Fruit fly (Drosophila melanogaster) whole organism, embryonic: ENCODE measurements around the gene Cortactin.

Source experiments
- Atf-2 ChIP-seq: fragments of 200-800 bp; sonication (Bioruptor generic); optimal IDR thresholded peaks from 2 replicates; lab custom pipeline; 2016; ENCODE audit warnings: missing biosample characterization, missing genetic modification characterization
- B-H2 ChIP-seq: fragments of 200-800 bp; sonication (Bioruptor generic); optimal IDR thresholded peaks from 2 replicates; lab custom pipeline; 2018; ENCODE audit warnings: missing biosample characterization, mild to moderate bottlenecking, missing genetic modification characterization
- Bdp1 ChIP-seq: fragments of 200-800 bp; sonication (Bioruptor generic); optimal IDR thresholded peaks from 3 replicates; lab custom pipeline; 2016; ENCODE audit warnings: missing biosample characterization, missing genetic modification characterization
- BtbVII ChIP-seq: fragments of 200-800 bp; sonication (Bioruptor generic); optimal IDR thresholded peaks from 3 replicates; lab custom pipeline; 2017; ENCODE audit warnings: missing biosample characterization, mild to moderate bottlenecking, missing genetic modification characterization
- CG14441 ChIP-seq: fragments of 200-800 bp; sonication (Bioruptor generic); IDR thresholded peaks from 2 replicates; pipeline ENCODE4 v1.3.6; 2022; ENCODE audit warnings: missing biosample characterization, missing genetic modification characterization
- CG16813 ChIP-seq: fragments of 200-800 bp; sonication (Bioruptor generic); IDR thresholded peaks from 3 replicates; pipeline ENCODE4 v1.3.6; 2022; ENCODE audit warnings: missing biosample characterization, missing genetic modification characterization; ENCODE audit not compliant: partially characterized antibody
- CG17359 ChIP-seq: fragments of 200-800 bp; sonication (Bioruptor generic); optimal IDR thresholded peaks from 3 replicates; lab custom pipeline; 2018; ENCODE audit warnings: missing biosample characterization, mild to moderate bottlenecking, missing genetic modification characterization, moderate library complexity
- CG17829 ChIP-seq: fragments of 200-800 bp; optimal IDR thresholded peaks from 2 replicates; lab custom pipeline; 2019; ENCODE audit warnings: missing biosample characterization, mild to moderate bottlenecking, missing genetic modification characterization, moderate library complexity
- CG18262 ChIP-seq: fragments of 200-800 bp; optimal IDR thresholded peaks from 3 replicates; lab custom pipeline; 2019; ENCODE audit warnings: missing biosample characterization, mild to moderate bottlenecking, missing genetic modification characterization, moderate library complexity
- CG18599 ChIP-seq: fragments of 200-800 bp; sonication (Bioruptor generic); optimal IDR thresholded peaks from 3 replicates; lab custom pipeline; 2017; ENCODE audit warnings: missing biosample characterization, missing genetic modification characterization, mild to moderate bottlenecking, moderate library complexity, missing genetic modification reagents
- CG31224 ChIP-seq: fragments of 200-800 bp; sonication (Bioruptor generic); IDR thresholded peaks from 2 replicates; pipeline ENCODE4 v1.3.6; 2022; ENCODE audit warnings: missing biosample characterization, missing genetic modification characterization
- CG3995 ChIP-seq: fragments of 200-800 bp; sonication (Bioruptor generic); optimal IDR thresholded peaks from 3 replicates; lab custom pipeline; 2016; ENCODE audit warnings: missing biosample characterization, missing genetic modification characterization
- CG4820 ChIP-seq: fragments of 200-800 bp; sonication (Bioruptor generic); optimal IDR thresholded peaks from 3 replicates; lab custom pipeline; 2016; ENCODE audit warnings: missing biosample characterization, missing genetic modification characterization
- CG4854 ChIP-seq: fragments of 200-800 bp; sonication (Bioruptor generic); optimal IDR thresholded peaks from 2 replicates; lab custom pipeline; 2016; ENCODE audit warnings: missing biosample characterization, missing genetic modification characterization, inconsistent platforms
- CG5245 ChIP-seq: fragments of 200-800 bp; sonication (Bioruptor generic); optimal IDR thresholded peaks from 3 replicates; lab custom pipeline; 2016; ENCODE audit warnings: missing biosample characterization, missing genetic modification characterization
- CG7963 ChIP-seq: fragments of 200-800 bp; sonication (Bioruptor generic); IDR thresholded peaks from 3 replicates; pipeline ENCODE4 v1.3.6; 2022; ENCODE audit warnings: missing biosample characterization, missing genetic modification characterization; ENCODE audit not compliant: partially characterized antibody
- D19A ChIP-seq: fragments of 200-800 bp; optimal IDR thresholded peaks from 3 replicates; lab custom pipeline; 2019; ENCODE audit warnings: missing biosample characterization, mild to moderate bottlenecking, missing genetic modification characterization, moderate library complexity
- Dbx ChIP-seq: fragments of 200-800 bp; sonication (Bioruptor generic); IDR thresholded peaks from 3 replicates; pipeline ENCODE4 v1.3.6; 2022; ENCODE audit warnings: missing biosample characterization, missing genetic modification characterization
- ERR ChIP-seq: fragments of 200-800 bp; sonication (Bioruptor generic); optimal IDR thresholded peaks from 2 replicates; lab custom pipeline; 2016; ENCODE audit warnings: missing biosample characterization, missing genetic modification characterization
- HLHmδ ChIP-seq: fragments of 200-800 bp; sonication (Bioruptor generic); optimal IDR thresholded peaks from 2 replicates; lab custom pipeline; 2018; ENCODE audit warnings: missing biosample characterization, mild to moderate bottlenecking, missing genetic modification characterization, moderate library complexity
- Hr3 ChIP-seq: fragments of 200-800 bp; sonication (Bioruptor generic); optimal IDR thresholded peaks from 3 replicates; lab custom pipeline; 2016; ENCODE audit warnings: missing biosample characterization, missing genetic modification characterization
- Lim3 ChIP-seq: fragments of 200-800 bp; sonication (Bioruptor generic); IDR thresholded peaks from 2 replicates; pipeline ENCODE4 v1.3.6; 2022; ENCODE audit warnings: missing biosample characterization, missing genetic modification characterization
- Mrtf ChIP-seq: fragments of 200-800 bp; sonication (Bioruptor generic); IDR thresholded peaks from 3 replicates; pipeline ENCODE4 v1.3.6; 2022; ENCODE audit warnings: missing biosample characterization, missing genetic modification characterization
- NC2β ChIP-seq: fragments of 200-800 bp; sonication (Bioruptor generic); optimal IDR thresholded peaks from 2 replicates; lab custom pipeline; 2016; ENCODE audit warnings: missing biosample characterization, missing genetic modification characterization
- NFAT ChIP-seq: fragments of 200-800 bp; sonication (Bioruptor generic); IDR thresholded peaks from 2 replicates; pipeline ENCODE4 v1.3.6; 2022; ENCODE audit warnings: missing biosample characterization, missing genetic modification characterization
- Opbp ChIP-seq: fragments of 200-800 bp; sonication (Bioruptor generic); IDR thresholded peaks from 3 replicates; pipeline ENCODE4 v1.3.6; 2022; ENCODE audit warnings: missing biosample characterization, missing genetic modification characterization; ENCODE audit not compliant: partially characterized antibody
- Sox102F ChIP-seq: fragments of 200-800 bp; sonication (Bioruptor generic); optimal IDR thresholded peaks from 2 replicates; lab custom pipeline; 2018; ENCODE audit warnings: missing biosample characterization, mild to moderate bottlenecking, missing genetic modification characterization, moderate library complexity
- Xbp1 ChIP-seq: fragments of 200-800 bp; sonication (Bioruptor generic); optimal IDR thresholded peaks from 3 replicates; lab custom pipeline; 2016; ENCODE audit warnings: missing biosample characterization, mild to moderate bottlenecking, missing genetic modification characterization
- bbx ChIP-seq: fragments of 200-800 bp; sonication (Bioruptor generic); IDR thresholded peaks from 2 replicates; pipeline ENCODE4 v1.3.6; 2022; ENCODE audit warnings: missing biosample characterization, missing genetic modification characterization; ENCODE audit not compliant: partially characterized antibody
- ewg ChIP-seq: fragments of 200-800 bp; sonication (Bioruptor generic); optimal IDR thresholded peaks from 3 replicates; lab custom pipeline; 2017; ENCODE audit warnings: mild to moderate bottlenecking, missing biosample characterization, missing genetic modification reagents, missing genetic modification characterization
- fd64A ChIP-seq: fragments of 200-800 bp; sonication (Bioruptor generic); optimal IDR thresholded peaks from 3 replicates; lab custom pipeline; 2018; ENCODE audit warnings: missing biosample characterization, mild to moderate bottlenecking, missing genetic modification characterization
- gfzf ChIP-seq: fragments of 200-800 bp; sonication (Bioruptor generic); optimal IDR thresholded peaks from 2 replicates; lab custom pipeline; 2016; ENCODE audit warnings: missing biosample characterization, mild to moderate bottlenecking, missing genetic modification characterization, moderate library complexity
- ken ChIP-seq: fragments of 200-800 bp; sonication (Bioruptor generic); IDR thresholded peaks from 3 replicates; pipeline ENCODE4 v1.3.6; 2022; ENCODE audit warnings: missing biosample characterization, missing genetic modification characterization
- knrl ChIP-seq: fragments of 200-800 bp; sonication (Bioruptor generic); IDR thresholded peaks from 3 replicates; pipeline ENCODE4 v1.3.6; 2022; ENCODE audit warnings: missing biosample characterization, missing genetic modification characterization; ENCODE audit not compliant: partially characterized antibody
- lilli ChIP-seq: fragments of 200-800 bp; sonication (Bioruptor generic); optimal IDR thresholded peaks from 3 replicates; lab custom pipeline; 2016; ENCODE audit warnings: missing biosample characterization, missing genetic modification characterization
- mam ChIP-seq: fragments of 200-800 bp; sonication (Bioruptor generic); optimal IDR thresholded peaks from 3 replicates; lab custom pipeline; 2016; ENCODE audit warnings: missing biosample characterization, missing genetic modification characterization
- mirr ChIP-seq: fragments of 200-800 bp; sonication (Bioruptor generic); optimal IDR thresholded peaks from 3 replicates; lab custom pipeline; 2018; ENCODE audit warnings: missing biosample characterization, mild to moderate bottlenecking, missing genetic modification characterization
- nerfin-2 ChIP-seq: fragments of 200-800 bp; sonication (Bioruptor generic); IDR thresholded peaks from 2 replicates; pipeline ENCODE4 v1.3.6; 2022; ENCODE audit warnings: missing biosample characterization, missing genetic modification characterization; ENCODE audit not compliant: partially characterized antibody
- odd ChIP-seq: fragments of 200-800 bp; sonication (Bioruptor generic); optimal IDR thresholded peaks from 2 replicates; lab custom pipeline; 2017; ENCODE audit warnings: missing biosample characterization, mild to moderate bottlenecking, missing genetic modification characterization
- pan ChIP-seq, 4 experiments: fragments of >200 bp in 3 of 4; fragments of 200-800 bp in 1 of 4; sonication (Bioruptor generic) in 1 of 4; optimal IDR thresholded peaks in 3 of 4; IDR thresholded peaks in 1 of 4; 2 replicates each; pipeline versions ENCODE4 v1.3.6 to Lab custom; 2017 to 2022; ENCODE audit warnings: missing biosample characterization in 2 of 4, missing genetic modification characterization in 2 of 4, mixed read lengths in 1 of 4
- pzg ChIP-seq: fragments of 200-800 bp; sonication (Bioruptor generic); optimal IDR thresholded peaks from 3 replicates; lab custom pipeline; 2018; ENCODE audit warnings: missing biosample characterization, mild to moderate bottlenecking, missing genetic modification characterization, moderate library complexity
- sc ChIP-seq, 3 experiments: fragments of >200 bp in 2 of 3; fragments of 200-800 bp in 1 of 3; sonication (Bioruptor generic) in 1 of 3; optimal IDR thresholded peaks; 2 replicates in 2 of 3; 3 replicates in 1 of 3; lab custom pipeline; 2017; ENCODE audit warnings: mild to moderate bottlenecking in 1 of 3, missing biosample characterization in 1 of 3, missing genetic modification characterization in 1 of 3, missing genetic modification reagents in 1 of 3
- sens ChIP-seq: fragments of 200-800 bp; sonication (Bioruptor generic); peaks from one replicate; lab custom pipeline; 2016; ENCODE audit warnings: missing biosample characterization, missing genetic modification characterization
- stwl ChIP-seq: fragments of 200-800 bp; sonication (Bioruptor generic); optimal IDR thresholded peaks from 3 replicates; lab custom pipeline; 2018; ENCODE audit warnings: missing biosample characterization, mild to moderate bottlenecking, missing genetic modification characterization, moderate library complexity
- tin ChIP-seq: fragments of 200-800 bp; sonication (Bioruptor generic); optimal IDR thresholded peaks from 3 replicates; lab custom pipeline; 2016; ENCODE audit warnings: missing biosample characterization, missing genetic modification characterization
- tio ChIP-seq: fragments of 200-800 bp; sonication (Bioruptor generic); optimal IDR thresholded peaks from 2 replicates; lab custom pipeline; 2017; ENCODE audit warnings: missing biosample characterization, missing genetic modification characterization, inconsistent platforms
- tup ChIP-seq: fragments of 200-800 bp; sonication (Bioruptor generic); optimal IDR thresholded peaks from 2 replicates; lab custom pipeline; 2016; ENCODE audit warnings: missing biosample characterization, mild to moderate bottlenecking, missing genetic modification characterization, moderate library complexity
- yki ChIP-seq: fragments of >200 bp; optimal IDR thresholded peaks from 3 replicates; lab custom pipeline; 2018

Cortactin gene

DNA sequence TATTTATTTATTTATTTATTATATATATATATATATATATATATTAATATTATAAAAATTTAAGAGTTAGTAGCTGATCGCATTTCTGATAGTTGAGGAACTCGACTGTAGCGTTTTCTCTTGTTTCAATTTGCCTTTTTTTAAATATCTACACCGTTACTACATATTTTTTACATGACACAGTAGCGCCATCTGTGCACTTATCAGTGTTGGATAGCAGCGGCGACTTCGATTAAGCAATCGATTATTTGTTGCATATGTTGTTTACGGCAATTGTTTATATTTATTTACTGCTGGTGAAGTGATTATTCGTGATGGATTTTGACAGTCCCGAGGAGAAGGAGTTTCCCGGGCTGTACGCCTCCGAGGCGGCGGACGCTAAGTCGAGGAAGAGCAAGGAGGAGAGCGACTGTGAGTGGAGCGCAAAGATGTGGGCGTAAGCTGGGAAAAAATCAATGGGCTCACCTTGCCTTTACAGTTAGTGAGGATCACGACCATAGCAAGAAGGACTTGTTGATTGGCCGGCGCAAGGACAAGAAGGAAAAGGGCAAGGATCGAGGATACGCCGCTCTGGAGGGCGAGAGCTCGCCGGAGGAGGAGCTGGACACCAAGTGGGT lies 46.7 kb downstream of the Cortactin start, which contains the start of gene Rlip (continued):
- TF ChIP-seq knrl (GFP tag; lab: Robert Waterston, UW) (peak; percentile 66), B-H2 (GFP tag; lab: Kevin White, UChicago) (peak; percentile 49), sens (GFP tag; lab: Kevin White, UChicago) (peak; percentile 84), sc (optimal IDR thresholded peaks at IDR 0.05; lab: Kevin White, UChicago) (no peak), sc (GFP tag; optimal IDR thresholded peaks at IDR 0.05; lab: Kevin White, UChicago) (no peak), CG4820 (peak; percentile 47), CG3995 (GFP tag; lab: Kevin White, UChicago) (peak; percentile 22), Bdp1 (GFP tag; lab: Kevin White, UChicago) (peak; percentile 7), CG5245 (GFP tag; lab: Kevin White, UChicago) (peak; percentile 53), mirr (GFP tag; lab: Kevin White, UChicago) (peak; percentile 4), D19A (tag; lab: Kevin White, UChicago) (no peak), NFAT (GFP tag; lab: Robert Waterston, UW) (peak; percentile 75), Mrtf (GFP tag; lab: Robert Waterston, UW) (peak; percentile 47; the same call in 1 of the 3 replicates), Xbp1 (peak; percentile 53), yki (lab: Kevin White, UChicago) (no peak), ERR (GFP tag; lab: Kevin White, UChicago) (peak; percentile 3), mam (GFP tag; lab: Kevin White, UChicago) (peak; percentile 74), tio (no peak), NC2β (GFP tag; lab: Kevin White, UChicago) (no peak), Opbp (peak; percentile 58; the same call in 2 of the 3 replicates), Hr3 (GFP tag; lab: Kevin White, UChicago) (peak; percentile 34), CG18262 (tag; lab: Kevin White, UChicago) (no peak), Lim3 (GFP tag; lab: Robert Waterston, UW) (no peak), tup (peak; percentile 36), CG16813 (GFP tag; lab: Robert Waterston, UW) (peak; percentile 62), CG7963 (GFP tag; lab: Robert Waterston, UW) (0 out of 3 replicates have a peak, but pooled peaks have one; percentile 41), ewg (GFP tag; lab: Kevin White, UChicago) (no peak), Atf-2 (GFP tag; lab: Kevin White, UChicago) (peak; percentile 15), CG14441 (0 out of 2 replicates have a peak, but pooled peaks have one; percentile 18), Sox102F (GFP tag; lab: Kevin White, UChicago) (peak; percentile 34), bbx (GFP tag; lab: Robert Waterston, UW) (peak; percentile 67; the same call in 1 of the 2 replicates), CG17829 (tag; lab: Kevin White, UChicago) (peak; percentile 34), CG4854 (GFP tag; lab: Kevin White, UChicago) (peak; percentile 44), BtbVII (no peak), gfzf (GFP tag; lab: Kevin White, UChicago) (peak; percentile 24), odd (GFP tag; lab: Kevin White, UChicago) (no peak), lilli (GFP tag; lab: Kevin White, UChicago) (peak; percentile 31), ken (GFP tag; lab: Robert Waterston, UW) (peak; percentile 55; the same call in 2 of the 3 replicates), nerfin-2 (GFP tag; lab: Robert Waterston, UW) (peak; percentile 37; the same call in 1 of the 2 replicates), CG31224 (GFP tag; lab: Robert Waterston, UW) (peak; percentile 50), pan (optimal IDR thresholded peaks at IDR 0.05; lab: Kevin White, UChicago) (no peak), pan (GFP tag; optimal IDR thresholded peaks at IDR 0.05 in 1 of 2, IDR thresholded peaks at IDR 0.05 in 1 of 2) (no peak), CG17359 (tag; lab: Kevin White, UChicago) (peak; percentile 24), pzg (peak; percentile 77), CG18599 (GFP tag; lab: Kevin White, UChicago) (peak; percentile 35), fd64A (GFP tag; lab: Kevin White, UChicago) (no peak), tin (peak; percentile 65), HLHmδ (GFP tag; lab: Kevin White, UChicago) (no peak), stwl (tag; lab: Kevin White, UChicago) (peak; percentile 99), Dbx (GFP tag; lab: Robert Waterston, UW) (peak; percentile 57; the same call in 2 of the 3 replicates)
